Worm (Caenorhabditis elegans) whole organism, L3 larva: ENCODE data around the gene srg-51.
A peak's percentile ranks its signal among the peaks of the same experiment; 100 is the strongest.

ENCODE experiments used
- R02D3.7 ChIP-seq: fragments of 150-350 bp; optimal IDR thresholded peaks from 2 replicates; lab custom pipeline; 2014; ENCODE audit warnings: missing biosample characterization, missing genetic modification characterization
- aly-2 ChIP-seq: fragments of 150-350 bp; optimal IDR thresholded peaks from 2 replicates; lab custom pipeline; 2014; ENCODE audit warnings: missing biosample characterization, missing genetic modification characterization
- ceh-16 ChIP-seq: sonication (generic microtip); optimal IDR thresholded peaks from 2 replicates; lab custom pipeline; 2017; ENCODE audit warnings: missing biosample characterization, missing genetic modification characterization
- ceh-28 ChIP-seq: fragments of 150-350 bp; optimal IDR thresholded peaks from 2 replicates; lab custom pipeline; 2014; ENCODE audit warnings: missing biosample characterization, missing genetic modification reagents, missing genetic modification characterization
- ceh-82 ChIP-seq: fragments of 150-350 bp; optimal IDR thresholded peaks from 2 replicates; lab custom pipeline; 2014; ENCODE audit warnings: missing biosample characterization, missing genetic modification characterization
- ceh-9 ChIP-seq: sonication (generic microtip); optimal IDR thresholded peaks from 2 replicates; lab custom pipeline; 2018; ENCODE audit warnings: missing biosample characterization, missing genetic modification characterization
- egl-5 ChIP-seq: fragments of 150-350 bp; optimal IDR thresholded peaks from 2 replicates; lab custom pipeline; 2017; ENCODE audit warnings: missing biosample characterization, missing genetic modification reagents, missing genetic modification characterization, inconsistent platforms
- elt-3 ChIP-seq, 3 experiments: fragments of 150-350 bp in 1 of 3; sonication (generic microtip) in 2 of 3; optimal IDR thresholded peaks; 2 replicates in 2 of 3; 4 replicates in 1 of 3; lab custom pipeline; 2014 to 2017; ENCODE audit warnings: missing biosample characterization in 3 of 3, missing genetic modification characterization in 3 of 3
- eor-1 ChIP-seq, 2 experiments: fragments of 150-350 bp; optimal IDR thresholded peaks; 2 replicates each; lab custom pipeline; 2014 to 2018; ENCODE audit warnings: missing biosample characterization in 2 of 2, missing genetic modification characterization in 2 of 2
- fkh-10 ChIP-seq: sonication (generic microtip); optimal IDR thresholded peaks from 2 replicates; lab custom pipeline; 2017; ENCODE audit warnings: missing biosample characterization, missing genetic modification reagents, missing genetic modification characterization
- fkh-2 ChIP-seq: fragments of 150-350 bp; optimal IDR thresholded peaks from 2 replicates; lab custom pipeline; 2014; ENCODE audit warnings: missing biosample characterization, missing genetic modification reagents, missing genetic modification characterization
- jun-1 ChIP-seq: fragments of 150-350 bp; optimal IDR thresholded peaks from 2 replicates; lab custom pipeline; 2014; ENCODE audit warnings: missing biosample characterization, missing genetic modification reagents, missing genetic modification characterization
- lin-15B ChIP-seq: fragments of 150-350 bp; optimal IDR thresholded peaks from 2 replicates; lab custom pipeline; 2014; ENCODE audit warnings: missing biosample characterization, missing genetic modification characterization
- mdl-1 ChIP-seq: fragments of 150-350 bp; optimal IDR thresholded peaks from 2 replicates; lab custom pipeline; 2014; ENCODE audit warnings: missing biosample characterization, missing genetic modification characterization
- nhr-11 ChIP-seq: fragments of 150-350 bp; optimal IDR thresholded peaks from 2 replicates; lab custom pipeline; 2014; ENCODE audit warnings: missing biosample characterization, missing genetic modification characterization
- nhr-23 ChIP-seq: fragments of 150-350 bp; optimal IDR thresholded peaks from 2 replicates; lab custom pipeline; 2014; ENCODE audit warnings: missing biosample characterization, missing genetic modification reagents, missing genetic modification characterization
- nhr-25 ChIP-seq: sonication (generic microtip); optimal IDR thresholded peaks from 2 replicates; lab custom pipeline; 2017; ENCODE audit warnings: missing biosample characterization, missing genetic modification characterization
- nhr-77 ChIP-seq: fragments of 150-350 bp; optimal IDR thresholded peaks from 2 replicates; lab custom pipeline; 2014; ENCODE audit warnings: missing biosample characterization, missing genetic modification characterization
- pha-4 ChIP-seq: fragments of 150-350 bp; optimal IDR thresholded peaks from 2 replicates; lab custom pipeline; 2014; ENCODE audit warnings: missing biosample characterization, missing genetic modification reagents, missing genetic modification characterization
- pqm-1 ChIP-seq: fragments of 150-350 bp; optimal IDR thresholded peaks from 2 replicates; lab custom pipeline; 2017; ENCODE audit warnings: missing biosample characterization, missing genetic modification characterization, inconsistent platforms
- snpc-4 ChIP-seq: fragments of 150-350 bp; optimal IDR thresholded peaks from 2 replicates; lab custom pipeline; 2014; ENCODE audit warnings: missing biosample characterization, missing genetic modification characterization
- tbx-2 ChIP-seq: sonication (generic microtip); optimal IDR thresholded peaks from 2 replicates; lab custom pipeline; 2016; ENCODE audit warnings: mild to moderate bottlenecking, missing genetic modification characterization, missing compliant biosample characterization

Gene srg-51

ce11 chrIV:15107218-15107617, 33.5 kb downstream of the srg-51 start:
- peak; percentile 28 for TF ChIP-seq ceh-28 (tag; lab: Kevin White, UChicago)
- peak; percentile 24 for TF ChIP-seq pqm-1 (tag; lab: Kevin White, UChicago)
- peak; percentile 35 for TF ChIP-seq pha-4
- TF ChIP-seq tbx-2 (tag; lab: Kevin White, UChicago): no peak
- TF ChIP-seq, all 47 proteins: peak for 3

ce11 chrIV:15103224-15103679, 37.5 kb downstream of the srg-51 start, which contains the start of gene srt-44:
Gene srt-44, plus strand, starts transcription at chrIV:15103629.
- TF ChIP-seq lin-15B (tag; lab: Kevin White, UChicago) (no peak), R02D3.7 (tag; lab: Kevin White, UChicago) (no peak), tbx-2 (tag; lab: Kevin White, UChicago) (no peak), elt-3 (tag; optimal IDR thresholded peaks at IDR 0.05; lab: Kevin White, UChicago) (no peak), eor-1 (tag; optimal IDR thresholded peaks at IDR 0.05; lab: Kevin White, UChicago) (no peak), aly-2 (no peak)

ce11 chrIV:15098294-15098693, 42.4 kb downstream of the srg-51 start, which contains the start of gene srt-49:
Gene srt-49, minus strand, starts transcription at chrIV:15098394.
- TF ChIP-seq eor-1 (tag; optimal IDR thresholded peaks at IDR 0.05; lab: Kevin White, UChicago) (no peak), ceh-82 (tag; lab: Kevin White, UChicago) (no peak), fkh-2 (no peak), nhr-77 (no peak), mdl-1 (tag; lab: Kevin White, UChicago) (no peak), ceh-16 (no peak), snpc-4 (no peak), nhr-11 (tag; lab: Kevin White, UChicago) (no peak), elt-3 (tag; optimal IDR thresholded peaks at IDR 0.05; lab: Kevin White, UChicago) (no peak), jun-1 (tag; lab: Kevin White, UChicago) (no peak), ceh-9 (tag; lab: Kevin White, UChicago) (no peak), fkh-10 (GFP tag; lab: Kevin White, UChicago) (no peak), nhr-23 (tag; lab: Kevin White, UChicago) (no peak), nhr-25 (tag; lab: Kevin White, UChicago) (no peak), egl-5 (tag; lab: Kevin White, UChicago) (no peak)
